Worm (Caenorhabditis elegans): ENCODE results near the gene gei-4.

The gei-4 gene

ce11 chrIII:346942-347341 lies 7.7 kb downstream of the gei-4 start:
- TF ChIP-seq fkh-8 (tag; optimal IDR thresholded peaks at IDR 0.05): no peak
- TF ChIP-seq nhr-76 (tag; optimal IDR thresholded peaks at IDR 0.05): no peak
- no peak for TF ChIP-seq swsn-7 (tag; optimal IDR thresholded peaks at IDR 0.05)
- TF ChIP-seq fos-1 (tag; optimal IDR thresholded peaks at IDR 0.05): no peak
- no peak for TF ChIP-seq snpc-4 (tag; optimal IDR thresholded peaks at IDR 0.05)
- TF ChIP-seq blmp-1 (tag; optimal IDR thresholded peaks at IDR 0.05): no peak
- TF ChIP-seq vab-15 (tag; optimal IDR thresholded peaks at IDR 0.05): no peak
- no peak for TF ChIP-seq lin-35 (GFP tag; optimal IDR thresholded peaks at IDR 0.05)
- no peak for TF ChIP-seq C16A3.4 (tag; optimal IDR thresholded peaks at IDR 0.05)
- no peak for TF ChIP-seq tlp-1 (tag; optimal IDR thresholded peaks at IDR 0.05)
- TF ChIP-seq F16B12.6 (tag; optimal IDR thresholded peaks at IDR 0.05): no peak
- TF ChIP-seq xbp-1 (tag; optimal IDR thresholded peaks at IDR 0.05): no peak
- no peak for TF ChIP-seq Y116A8C.19 (tag; optimal IDR thresholded peaks at IDR 0.05; ENCODE audit: borderline replicate concordance)
- TF ChIP-seq snu-23 (GFP tag; optimal IDR thresholded peaks at IDR 0.05): no peak
- no peak for TF ChIP-seq pqm-1 (tag; optimal IDR thresholded peaks at IDR 0.05)
- no peak for TF ChIP-seq lin-15B (tag; optimal IDR thresholded peaks at IDR 0.05)
- no peak for TF ChIP-seq hlh-17 (GFP tag; optimal IDR thresholded peaks at IDR 0.05; ENCODE audit: borderline replicate concordance)
- TF ChIP-seq lsy-2 (tag; optimal IDR thresholded peaks at IDR 0.05): no peak

ce11 chrIII:345503-345902 lies 9.1 kb downstream of the gei-4 start:
- TF ChIP-seq ceh-63 (GFP tag; optimal IDR thresholded peaks at IDR 0.05) (peak; percentile 47), zip-4 (GFP tag; optimal IDR thresholded peaks at IDR 0.05) (no peak), skn-1 (tag; optimal IDR thresholded peaks at IDR 0.05) (no peak), unc-98 (GFP tag; IDR thresholded peaks at IDR 0.05) (no peak), fkh-4 (tag; optimal IDR thresholded peaks at IDR 0.05; ENCODE audit: borderline replicate concordance) (no peak)

ce11 chrIII:344322-344721 lies 10.3 kb downstream of the gei-4 start:
- no peak for TF ChIP-seq sox-4 (tag; optimal IDR thresholded peaks at IDR 0.05)
- peak; percentile 18 for TF ChIP-seq nhr-85 (tag)
- TF ChIP-seq egl-13 (tag; optimal IDR thresholded peaks at IDR 0.05): no peak
- no peak for TF ChIP-seq hlh-17 (GFP tag; optimal IDR thresholded peaks at IDR 0.05; ENCODE audit: borderline replicate concordance)
- TF ChIP-seq lin-15B (tag; optimal IDR thresholded peaks at IDR 0.05): no peak
- TF ChIP-seq C16A3.4 (tag; optimal IDR thresholded peaks at IDR 0.05): no peak
- TF ChIP-seq ama-1 (optimal IDR thresholded peaks at IDR 0.05): peak; percentile 58
- TF ChIP-seq ztf-4 (tag; optimal IDR thresholded peaks at IDR 0.05): peak; percentile 22
- no peak for TF ChIP-seq lin-39 (tag; optimal IDR thresholded peaks at IDR 0.05)
- TF ChIP-seq tlp-1 (tag; optimal IDR thresholded peaks at IDR 0.05): no peak

ce11 chrIII:343346-344220 lies 11.0 kb downstream of the gei-4 start:
- TF ChIP-seq nhr-71 (tag; optimal IDR thresholded peaks at IDR 0.05) (peak; percentile 5), fkh-8 (tag; optimal IDR thresholded peaks at IDR 0.05) (peak; percentile 33), tbx-2 (tag; optimal IDR thresholded peaks at IDR 0.05) (no peak), irx-1 (tag; optimal IDR thresholded peaks at IDR 0.05) (peak; percentile 30), ztf-4 (tag; optimal IDR thresholded peaks at IDR 0.05) (peak; percentile 60), lsy-2 (tag; optimal IDR thresholded peaks at IDR 0.05) (peak in 1 of 2 experiments; percentile 28), zip-4 (GFP tag; optimal IDR thresholded peaks at IDR 0.05) (no peak), dpl-1 (GFP tag; optimal IDR thresholded peaks at IDR 0.05) (peak in 1 of 3 experiments; percentile 12), snu-23 (GFP tag; optimal IDR thresholded peaks at IDR 0.05) (peak; percentile 13), lin-35 (GFP tag; optimal IDR thresholded peaks at IDR 0.05) (peak in 1 of 2 experiments; percentile 7), hpl-2 (GFP tag; optimal IDR thresholded peaks at IDR 0.05) (no peak), efl-1 (optimal IDR thresholded peaks at IDR 0.05) (peak in 1 of 2 experiments; percentile 18), efl-1 (GFP tag; optimal IDR thresholded peaks at IDR 0.05 in 1 of 2) (peak in 1 of 2 experiments; percentile 25), lin-14 (GFP tag; optimal IDR thresholded peaks at IDR 0.05) (peak; percentile 56), xbp-1 (tag; optimal IDR thresholded peaks at IDR 0.05) (peak; percentile 8), C16A3.4 (tag; optimal IDR thresholded peaks at IDR 0.05) (peak; percentile 16), fkh-10 (GFP tag; optimal IDR thresholded peaks at IDR 0.05) (no peak)
